Worm (Caenorhabditis elegans): ENCODE results near the gene math-15.

Gene math-15

ce11 chrII:1869120-1869519 lies 2.9 kb downstream of the math-15 start, which contains the start of gene math-14:
Gene math-14, plus strand, starts transcription at chrII:1869420.
- TF ChIP-seq ztf-23 (GFP tag; IDR thresholded peaks at IDR 0.05) (no peak), tab-1 (GFP tag; IDR thresholded peaks at IDR 0.05) (no peak), ref-1 (GFP tag; conservative IDR thresholded peaks at IDR 0.05) (no peak), flt-1 (GFP tag; IDR thresholded peaks at IDR 0.05) (no peak), ztf-29 (GFP tag; IDR thresholded peaks at IDR 0.05) (no peak), klf-2 (GFP tag; conservative IDR thresholded peaks at IDR 0.05) (no peak), med-1 (GFP tag; optimal IDR thresholded peaks at IDR 0.05; ENCODE audit: insufficient read depth) (no peak), T22C8.4 (GFP tag; IDR thresholded peaks at IDR 0.05) (no peak), cog-1 (tag; optimal IDR thresholded peaks at IDR 0.05) (no peak)

ce11 chrII:1870875-1871592 lies 4.9 kb downstream of the math-15 start, which contains the start of gene math-10:
Gene math-10, plus strand, starts transcription at chrII:1871542.
- TF ChIP-seq T22C8.4 (GFP tag; IDR thresholded peaks at IDR 0.05): no peak
- no peak for TF ChIP-seq med-1 (GFP tag; optimal IDR thresholded peaks at IDR 0.05; ENCODE audit: insufficient read depth)
- no peak for TF ChIP-seq klf-2 (GFP tag; conservative IDR thresholded peaks at IDR 0.05)
- TF ChIP-seq flt-1 (GFP tag; IDR thresholded peaks at IDR 0.05): no peak
- TF ChIP-seq ref-1 (GFP tag; conservative IDR thresholded peaks at IDR 0.05): no peak
- TF ChIP-seq ztf-29 (GFP tag; IDR thresholded peaks at IDR 0.05): no peak

ce11 chrII:1875658-1876057 lies 9.5 kb downstream of the math-15 start, which contains the start of gene math-13:
Gene math-13, plus strand, starts transcription at chrII:1875958.
- TF ChIP-seq T22C8.4 (GFP tag; IDR thresholded peaks at IDR 0.05) (no peak), flt-1 (GFP tag; IDR thresholded peaks at IDR 0.05) (no peak), ztf-23 (GFP tag; IDR thresholded peaks at IDR 0.05) (no peak), ref-1 (GFP tag; conservative IDR thresholded peaks at IDR 0.05) (no peak), ztf-29 (GFP tag; IDR thresholded peaks at IDR 0.05) (no peak), klf-2 (GFP tag; conservative IDR thresholded peaks at IDR 0.05) (no peak)

ce11 chrII:1878663-1879062 lies 12.5 kb downstream of the math-15 start, which contains the start of gene math-16:
Gene math-16, minus strand, starts transcription at chrII:1878763.
- TF ChIP-seq ztf-29 (GFP tag; IDR thresholded peaks at IDR 0.05) (no peak), ztf-23 (GFP tag; IDR thresholded peaks at IDR 0.05) (no peak), ref-1 (GFP tag; conservative IDR thresholded peaks at IDR 0.05) (no peak), tab-1 (GFP tag; IDR thresholded peaks at IDR 0.05) (no peak), T22C8.4 (GFP tag; IDR thresholded peaks at IDR 0.05) (no peak), med-1 (GFP tag; optimal IDR thresholded peaks at IDR 0.05; ENCODE audit: insufficient read depth) (no peak), flt-1 (GFP tag; IDR thresholded peaks at IDR 0.05) (no peak), cog-1 (tag; optimal IDR thresholded peaks at IDR 0.05) (no peak), klf-2 (GFP tag; conservative IDR thresholded peaks at IDR 0.05) (no peak)

- TF ChIP-seq tab-1 (GFP tag; IDR thresholded peaks at IDR 0.05) (no peak), ztf-29 (GFP tag; IDR thresholded peaks at IDR 0.05) (no peak), ztf-23 (GFP tag; IDR thresholded peaks at IDR 0.05) (no peak)
Measured at ce11 chrII:1882705-1883104, 16.5 kb downstream of the math-15 start, which contains the start of gene math-5. Gene math-5, minus strand, starts transcription at chrII:1882805.

ce11 chrII:1884635-1885034 lies 18.5 kb downstream of the math-15 start, which contains the start of gene math-6:
Gene math-6, minus strand, starts transcription at chrII:1884735.
- no peak for TF ChIP-seq tab-1 (GFP tag; IDR thresholded peaks at IDR 0.05)
- TF ChIP-seq flt-1 (GFP tag; IDR thresholded peaks at IDR 0.05): no peak
- TF ChIP-seq ztf-23 (GFP tag; IDR thresholded peaks at IDR 0.05): no peak
- no peak for TF ChIP-seq T22C8.4 (GFP tag; IDR thresholded peaks at IDR 0.05)
- TF ChIP-seq cog-1 (tag; optimal IDR thresholded peaks at IDR 0.05): no peak
- no peak for TF ChIP-seq ref-1 (GFP tag; conservative IDR thresholded peaks at IDR 0.05)
- no peak for TF ChIP-seq klf-2 (GFP tag; conservative IDR thresholded peaks at IDR 0.05)
- TF ChIP-seq med-1 (GFP tag; optimal IDR thresholded peaks at IDR 0.05; ENCODE audit: insufficient read depth): no peak
- TF ChIP-seq ztf-29 (GFP tag; IDR thresholded peaks at IDR 0.05): no peak

- TF ChIP-seq T22C8.4 (GFP tag; IDR thresholded peaks at IDR 0.05) (no peak), tab-1 (GFP tag; IDR thresholded peaks at IDR 0.05) (no peak), ref-1 (GFP tag; conservative IDR thresholded peaks at IDR 0.05) (no peak), klf-2 (GFP tag; conservative IDR thresholded peaks at IDR 0.05) (no peak)
Measured at ce11 chrII:1886379-1886778, 20.2 kb downstream of the math-15 start, which contains the start of gene math-7. Gene math-7, minus strand, starts transcription at chrII:1886479.

- TF ChIP-seq tab-1 (GFP tag; IDR thresholded peaks at IDR 0.05) (no peak), flt-1 (GFP tag; IDR thresholded peaks at IDR 0.05) (no peak), klf-2 (GFP tag; conservative IDR thresholded peaks at IDR 0.05) (no peak), med-1 (GFP tag; optimal IDR thresholded peaks at IDR 0.05; ENCODE audit: insufficient read depth) (no peak), ref-1 (GFP tag; conservative IDR thresholded peaks at IDR 0.05) (no peak), ztf-29 (GFP tag; IDR thresholded peaks at IDR 0.05) (no peak), cog-1 (tag; optimal IDR thresholded peaks at IDR 0.05) (no peak), ztf-23 (GFP tag; IDR thresholded peaks at IDR 0.05) (no peak), T22C8.4 (GFP tag; IDR thresholded peaks at IDR 0.05) (no peak)
Measured at ce11 chrII:1889071-1889470, 22.9 kb downstream of the math-15 start, which contains the start of gene math-8. Gene math-8, minus strand, starts transcription at chrII:1889171.

ce11 chrII:1890682-1891081 lies 24.5 kb downstream of the math-15 start, which contains the start of gene math-9:
Gene math-9, minus strand, starts transcription at chrII:1890782.
- TF ChIP-seq klf-2 (GFP tag; conservative IDR thresholded peaks at IDR 0.05) (no peak), ztf-29 (GFP tag; IDR thresholded peaks at IDR 0.05) (no peak), T22C8.4 (GFP tag; IDR thresholded peaks at IDR 0.05) (no peak), med-1 (GFP tag; optimal IDR thresholded peaks at IDR 0.05; ENCODE audit: insufficient read depth) (no peak), cog-1 (tag; optimal IDR thresholded peaks at IDR 0.05) (no peak), ztf-23 (GFP tag; IDR thresholded peaks at IDR 0.05) (no peak), tab-1 (GFP tag; IDR thresholded peaks at IDR 0.05) (no peak), flt-1 (GFP tag; IDR thresholded peaks at IDR 0.05) (no peak), ref-1 (GFP tag; conservative IDR thresholded peaks at IDR 0.05) (no peak)

ce11 chrII:1893912-1894311 lies 27.7 kb downstream of the math-15 start, which contains the start of gene C16C4.1:
Gene C16C4.1, plus strand, starts transcription at chrII:1894212.
- TF ChIP-seq T22C8.4 (GFP tag; IDR thresholded peaks at IDR 0.05) (no peak), flt-1 (GFP tag; IDR thresholded peaks at IDR 0.05) (no peak), tab-1 (GFP tag; IDR thresholded peaks at IDR 0.05) (no peak), ztf-23 (GFP tag; IDR thresholded peaks at IDR 0.05) (no peak), ref-1 (GFP tag; conservative IDR thresholded peaks at IDR 0.05) (no peak), ztf-29 (GFP tag; IDR thresholded peaks at IDR 0.05) (no peak), med-1 (GFP tag; optimal IDR thresholded peaks at IDR 0.05; ENCODE audit: insufficient read depth) (no peak), cog-1 (tag; optimal IDR thresholded peaks at IDR 0.05) (no peak), klf-2 (GFP tag; conservative IDR thresholded peaks at IDR 0.05) (no peak)
